Worm (Caenorhabditis elegans) whole organism, young adult: ENCODE results near the gene C30F2.2.

Source experiments
- B0019.2 ChIP-seq: fragments of 200-800 bp; sonication (Bioruptor generic); conservative IDR thresholded peaks from 2 replicates; pipeline ENCODE4 v1.3.6; 2022; ENCODE audit warnings: missing genetic modification reagents, missing genetic modification characterization, missing compliant biosample characterization
- D2030.7 ChIP-seq: fragments of 200-800 bp; sonication (Bioruptor generic); IDR thresholded peaks from 2 replicates; pipeline ENCODE4 v1.3.6; 2022; ENCODE audit warnings: missing genetic modification reagents, missing genetic modification characterization, missing compliant biosample characterization
- F52B5.7 ChIP-seq: sonication (generic microtip); optimal IDR thresholded peaks from 2 replicates; lab custom pipeline; 2016; ENCODE audit warnings: mild to moderate bottlenecking, missing genetic modification characterization, missing compliant biosample characterization
- F55B11.4 ChIP-seq: sonication (generic microtip); optimal IDR thresholded peaks from 2 replicates; lab custom pipeline; 2016; ENCODE audit warnings: missing compliant biosample characterization, missing genetic modification characterization, borderline replicate concordance; ENCODE audit not compliant: insufficient read depth
- akir-1 ChIP-seq: fragments of 200-800 bp; sonication (Bioruptor generic); optimal IDR thresholded peaks from 2 replicates; lab custom pipeline; 2018; ENCODE audit warnings: mild to moderate bottlenecking, missing genetic modification characterization, moderate library complexity, missing compliant biosample characterization
- ama-1 ChIP-seq, 3 experiments: fragments of 150-350 bp in 1 of 3; sonication (generic microtip) in 2 of 3; optimal IDR thresholded peaks; 2 replicates each; lab custom pipeline; 2014 to 2018; ENCODE audit warnings: missing biosample characterization in 2 of 3, missing genetic modification characterization in 2 of 3, missing genetic modification reagents in 2 of 3
- aptf-2 ChIP-seq: fragments of 200-800 bp; sonication (Bioruptor generic); conservative IDR thresholded peaks from 2 replicates; pipeline ENCODE4 v1.3.6; 2022; ENCODE audit warnings: missing genetic modification reagents, missing genetic modification characterization, missing compliant biosample characterization
- bed-1 ChIP-seq: fragments of 200-800 bp; sonication (Bioruptor generic); IDR thresholded peaks from 2 replicates; pipeline ENCODE4 v1.3.6; 2022; ENCODE audit warnings: missing genetic modification reagents, missing genetic modification characterization, missing compliant biosample characterization
- cebp-1 ChIP-seq, 2 experiments: fragments of 200-800 bp in 1 of 2; sonication (Bioruptor generic) in 1 of 2; sonication (generic microtip) in 1 of 2; IDR thresholded peaks in 1 of 2; optimal IDR thresholded peaks in 1 of 2; 2 replicates each; pipeline versions ENCODE4 v1.3.6 to Lab custom; 2017 to 2022; ENCODE audit warnings: missing compliant biosample characterization in 2 of 2, missing genetic modification characterization in 2 of 2, mild to moderate bottlenecking in 1 of 2, missing genetic modification reagents in 1 of 2, moderate library complexity in 1 of 2
- cebp-2 ChIP-seq: fragments of 200-800 bp; sonication (Bioruptor generic); IDR thresholded peaks from 2 replicates; pipeline ENCODE4 v1.3.6; 2022; ENCODE audit warnings: missing genetic modification characterization, missing compliant biosample characterization
- ceh-58 ChIP-seq: fragments of 200-800 bp; sonication (Bioruptor generic); IDR thresholded peaks from 2 replicates; pipeline ENCODE4 v1.3.6; 2022; ENCODE audit warnings: missing genetic modification characterization, missing compliant biosample characterization
- dox-1 ChIP-seq: fragments of 200-800 bp; sonication (Bioruptor generic); IDR thresholded peaks from 2 replicates; pipeline ENCODE4 v1.3.6; 2022; ENCODE audit warnings: missing genetic modification reagents, missing genetic modification characterization, missing compliant biosample characterization
- dpff-1 ChIP-seq: sonication (generic microtip); optimal IDR thresholded peaks from 2 replicates; lab custom pipeline; 2017; ENCODE audit warnings: mild to moderate bottlenecking, missing genetic modification characterization, missing compliant biosample characterization
- egl-18 ChIP-seq: fragments of 200-800 bp; sonication (Bioruptor generic); IDR thresholded peaks from 2 replicates; pipeline ENCODE4 v1.3.6; 2022; ENCODE audit warnings: missing genetic modification reagents, missing genetic modification characterization, missing compliant biosample characterization
- egl-44 ChIP-seq: fragments of 200-800 bp; sonication (Bioruptor generic); IDR thresholded peaks from 2 replicates; pipeline ENCODE4 v1.3.6; 2022; ENCODE audit warnings: missing genetic modification reagents, missing genetic modification characterization, missing compliant biosample characterization
- egrh-3 ChIP-seq: fragments of 200-800 bp; sonication (Bioruptor generic); IDR thresholded peaks from 2 replicates; pipeline ENCODE4 v1.3.6; 2022; ENCODE audit warnings: missing genetic modification reagents, missing genetic modification characterization, missing compliant biosample characterization
- ekl-4 ChIP-seq: fragments of 200-800 bp; sonication (Bioruptor generic); IDR thresholded peaks from 2 replicates; pipeline ENCODE4 v1.3.6; 2022; ENCODE audit warnings: missing genetic modification reagents, missing genetic modification characterization, missing compliant biosample characterization
- hmg-20 ChIP-seq: fragments of 200-800 bp; sonication (Bioruptor generic); IDR thresholded peaks from 2 replicates; pipeline ENCODE4 v1.3.6; 2022; ENCODE audit warnings: missing genetic modification reagents, missing genetic modification characterization, missing compliant biosample characterization
- hrde-1 ChIP-seq: sonication (generic microtip); optimal IDR thresholded peaks from 2 replicates; lab custom pipeline; 2016; ENCODE audit warnings: missing genetic modification characterization, mild to moderate bottlenecking, missing compliant biosample characterization, moderate library complexity, missing genotype, missing genetic modification reagents, borderline replicate concordance
- hsf-1 ChIP-seq: fragments of 200-800 bp; sonication (Bioruptor generic); IDR thresholded peaks from 2 replicates; pipeline ENCODE4 v1.3.6; 2022; ENCODE audit warnings: missing genetic modification reagents, missing genetic modification characterization, missing compliant biosample characterization
- lag-1 ChIP-seq: fragments of 200-800 bp; sonication (Bioruptor generic); IDR thresholded peaks from 2 replicates; pipeline ENCODE4 v1.3.6; 2022; ENCODE audit warnings: missing genetic modification reagents, missing genetic modification characterization, missing compliant biosample characterization
- let-526 ChIP-seq: fragments of 200-800 bp; sonication (Bioruptor generic); IDR thresholded peaks from 2 replicates; pipeline ENCODE4 v1.3.6; 2022; ENCODE audit warnings: missing genetic modification reagents, missing genetic modification characterization, missing compliant biosample characterization
- lsy-27 ChIP-seq: sonication (generic microtip); optimal IDR thresholded peaks from 2 replicates; lab custom pipeline; 2017; ENCODE audit warnings: missing genetic modification characterization, mild to moderate bottlenecking, missing compliant biosample characterization, antibody characterized with exemption, missing genotype, borderline replicate concordance; ENCODE audit not compliant: insufficient read depth
- madf-3 ChIP-seq: fragments of 200-800 bp; sonication (Bioruptor generic); IDR thresholded peaks from 2 replicates; pipeline ENCODE4 v1.3.6; 2022; ENCODE audit warnings: missing genetic modification reagents, missing genetic modification characterization, missing compliant biosample characterization
- nhr-179 ChIP-seq: sonication (generic microtip); optimal IDR thresholded peaks from 2 replicates; lab custom pipeline; 2016; ENCODE audit warnings: mild to moderate bottlenecking, missing genetic modification characterization, missing compliant biosample characterization
- nhr-80 ChIP-seq: sonication (generic microtip); optimal IDR thresholded peaks from 2 replicates; lab custom pipeline; 2016; ENCODE audit warnings: missing genetic modification characterization, missing compliant biosample characterization
- pha-4 ChIP-seq: fragments of 150-350 bp; sonication (generic microtip); optimal IDR thresholded peaks from 2 replicates; lab custom pipeline; 2014; ENCODE audit warnings: missing biosample characterization, missing genetic modification reagents, missing genetic modification characterization
- rec-8 ChIP-seq, 2 experiments: sonication (generic microtip); optimal IDR thresholded peaks; 2 replicates each; lab custom pipeline; 2016; ENCODE audit warnings: mild to moderate bottlenecking in 2 of 2, missing genetic modification characterization in 2 of 2, missing genetic modification reagents in 2 of 2, missing genotype in 2 of 2, missing biosample characterization in 1 of 2, missing compliant biosample characterization in 1 of 2, moderate library complexity in 1 of 2
- snpc-3.4 ChIP-seq: sonication (generic microtip); optimal IDR thresholded peaks from 2 replicates; lab custom pipeline; 2017; ENCODE audit warnings: missing genetic modification characterization, mild to moderate bottlenecking, missing compliant biosample characterization, antibody characterized with exemption, moderate library complexity, missing genotype, missing genetic modification reagents
- snpc-4 ChIP-seq, 5 experiments: fragments of 150-350 bp in 1 of 5; sonication (generic microtip) in 4 of 5; optimal IDR thresholded peaks; 2 replicates each; lab custom pipeline; 2014 to 2018; ENCODE audit warnings: missing genetic modification characterization in 5 of 5, missing biosample characterization in 3 of 5, antibody characterized with exemption in 2 of 5, mild to moderate bottlenecking in 2 of 5, missing compliant biosample characterization in 2 of 5, missing genotype in 2 of 5, moderate library complexity in 2 of 5, missing genetic modification reagents in 1 of 5
- somi-1 ChIP-seq: fragments of 200-800 bp; sonication (Bioruptor generic); optimal IDR thresholded peaks from 2 replicates; lab custom pipeline; 2018; ENCODE audit warnings: mild to moderate bottlenecking, missing genetic modification characterization, missing compliant biosample characterization
- sptf-2 ChIP-seq: fragments of 200-800 bp; sonication (Bioruptor generic); optimal IDR thresholded peaks from 2 replicates; lab custom pipeline; 2018; ENCODE audit warnings: mild to moderate bottlenecking, missing genetic modification characterization, missing compliant biosample characterization
- tbp1 ChIP-seq: fragments of 200-800 bp; sonication (Bioruptor generic); optimal IDR thresholded peaks from 2 replicates; lab custom pipeline; 2018; ENCODE audit warnings: mild to moderate bottlenecking, missing genetic modification characterization, missing compliant biosample characterization
- tbx-9 ChIP-seq: sonication (generic microtip); optimal IDR thresholded peaks from 2 replicates; lab custom pipeline; 2016; ENCODE audit warnings: borderline replicate concordance, missing genetic modification characterization, inconsistent platforms, missing compliant biosample characterization
- unc-62 ChIP-seq: fragments of 150-350 bp; optimal IDR thresholded peaks from 2 replicates; lab custom pipeline; 2014; ENCODE audit warnings: missing biosample characterization, missing genetic modification reagents, missing genetic modification characterization
- zfh-2 ChIP-seq: fragments of 200-800 bp; sonication (Bioruptor generic); conservative IDR thresholded peaks from 2 replicates; pipeline ENCODE4 v1.3.6; 2022; ENCODE audit warnings: missing genetic modification reagents, missing genetic modification characterization, missing compliant biosample characterization

The C30F2.2 gene

DNA sequence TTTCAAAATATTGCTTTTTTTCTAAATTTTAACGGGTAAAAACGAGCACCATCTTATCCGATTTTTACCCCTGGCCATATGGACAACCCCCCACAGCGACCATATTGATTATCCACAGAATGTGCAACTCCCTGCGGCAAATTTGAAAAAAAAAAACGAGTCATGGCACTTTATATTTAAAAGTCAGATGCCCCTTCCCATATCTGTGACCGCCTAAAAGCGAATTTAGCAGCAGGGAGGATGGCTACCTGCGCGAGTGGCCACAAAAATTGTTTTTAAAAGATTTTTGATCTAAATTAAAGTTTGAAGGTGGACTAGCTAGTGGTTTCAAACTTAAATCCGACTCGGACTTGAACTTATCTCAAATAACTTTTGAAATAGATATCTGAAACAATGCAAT lies 28.6 kb downstream of the C30F2.2 start (continued):
- TF ChIP-seq pha-4 (peak; percentile 64), lag-1 (GFP tag; lab: Robert Waterston, UW) (peak; percentile 95), unc-62 (GFP tag; lab: Kevin White, UChicago) (no peak), somi-1 (GFP tag; lab: Kevin White, UChicago) (peak; percentile 97), egl-18 (GFP tag; lab: Robert Waterston, UW) (peak; percentile 95), nhr-179 (tag; lab: Kevin White, UChicago) (peak; percentile 9), D2030.7 (GFP tag; lab: Robert Waterston, UW) (no peak), cebp-2 (peak; percentile 99), egl-44 (GFP tag; lab: Robert Waterston, UW) (no peak; the same call in none of the 2 replicates), hrde-1 (tag; lab: Kevin White, UChicago) (no peak), snpc-4 (GFP tag; optimal IDR thresholded peaks at IDR 0.05; lab: Kevin White, UChicago) (peak; percentile 59), snpc-4 (tag; optimal IDR thresholded peaks at IDR 0.05; lab: Kevin White, UChicago) (peak in 3 of 4 experiments; percentile 82 to 90 (median 89)), hmg-20 (GFP tag; lab: Robert Waterston, UW) (peak; percentile 97), dox-1 (GFP tag; lab: Robert Waterston, UW) (peak; percentile 98), ama-1 (optimal IDR thresholded peaks at IDR 0.05; lab: Kevin White, UChicago) (no peak), ama-1 (GFP tag; optimal IDR thresholded peaks at IDR 0.05; lab: Kevin White, UChicago) (peak; percentile 82 to 88), let-526 (GFP tag; lab: Robert Waterston, UW) (peak; percentile 80; the same call in 1 of the 2 replicates), snpc-3.4 (peak; percentile 21), F55B11.4 (tag; lab: Kevin White, UChicago) (no peak), bed-1 (GFP tag; lab: Robert Waterston, UW) (0 out of 2 replicates have a peak, but pooled peaks have one; percentile 66), F52B5.7 (peak; percentile 91), ekl-4 (GFP tag; lab: Robert Waterston, UW) (peak; percentile 93), cebp-1 (GFP tag; IDR thresholded peaks at IDR 0.05; lab: Robert Waterston, UW) (peak; percentile 53), cebp-1 (tag; optimal IDR thresholded peaks at IDR 0.05; lab: Kevin White, UChicago) (peak; percentile 97), tbp1 (peak; percentile 78), nhr-80 (tag; lab: Kevin White, UChicago) (peak; percentile 89), akir-1 (no peak), sptf-2 (GFP tag; lab: Kevin White, UChicago) (no peak), ceh-58 (GFP tag; lab: Robert Waterston, UW) (0 out of 2 replicates have a peak, but pooled peaks have one; percentile 39), hsf-1 (GFP tag; lab: Robert Waterston, UW) (0 out of 2 replicates have a peak, but pooled peaks have one; percentile 31), B0019.2 (GFP tag; lab: Robert Waterston, UW) (no peak), zfh-2 (GFP tag; lab: Robert Waterston, UW) (peak; percentile 90), lsy-27 (tag; lab: Kevin White, UChicago) (peak; percentile 0)

DNA sequence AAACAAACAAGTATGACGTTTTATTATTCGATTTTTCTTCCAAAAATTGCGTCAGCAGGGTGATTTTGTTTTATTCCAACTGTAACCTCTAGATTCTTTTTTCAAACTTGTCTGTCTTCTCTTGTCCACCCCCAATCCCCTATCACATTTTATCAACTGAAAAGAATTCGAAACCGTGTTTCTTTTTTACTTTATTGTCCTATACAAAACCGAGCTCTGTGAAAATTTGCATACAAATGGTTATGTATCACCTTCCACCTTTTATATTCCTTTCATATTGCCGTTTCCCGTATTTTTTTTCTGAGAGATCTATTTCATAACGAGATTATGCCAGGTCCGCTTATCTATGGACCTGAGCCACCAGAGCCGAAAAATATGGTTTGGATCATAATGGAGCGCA lies 29.8 kb downstream of the C30F2.2 start, which contains the start of gene T27A8.7:
T27A8.7 (plus strand) TSS at position 301 of the 400 bp plus-strand sequence.
- TF ChIP-seq egrh-3 (GFP tag; lab: Robert Waterston, UW) (no peak), tbx-9 (tag; lab: Kevin White, UChicago) (no peak), madf-3 (GFP tag; lab: Robert Waterston, UW) (no peak), dpff-1 (tag; lab: Kevin White, UChicago) (no peak), aptf-2 (no peak), ceh-58 (GFP tag; lab: Robert Waterston, UW) (no peak), D2030.7 (GFP tag; lab: Robert Waterston, UW) (no peak), rec-8 (tag; optimal IDR thresholded peaks at IDR 0.05; lab: Kevin White, UChicago) (no peak)
- TF ChIP-seq, all 124 proteins: peak for 0
